Worm (Caenorhabditis elegans): ENCODE measurements around the gene flor-1.

flor-1 gene

DNA sequence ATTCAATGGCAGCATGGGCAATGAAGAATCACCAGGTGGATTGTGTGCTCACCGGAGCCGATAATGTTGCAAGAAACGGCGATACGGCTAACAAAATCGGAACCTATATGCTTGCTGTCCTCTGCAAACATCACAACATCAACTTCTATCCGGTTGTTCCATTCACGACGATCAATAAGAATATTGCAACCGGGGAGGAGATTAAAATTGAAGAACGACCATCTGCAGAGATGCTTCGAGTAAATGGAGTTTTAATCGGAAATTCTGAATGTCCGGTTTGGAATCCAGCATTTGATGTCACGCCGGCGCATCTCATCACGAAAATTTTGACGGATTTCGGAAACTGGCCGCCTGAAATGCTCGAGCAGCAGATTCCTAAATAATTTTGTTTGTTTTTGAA, 35.8 kb downstream of the flor-1 start:
- TF ChIP-seq unc-62 (GFP tag; optimal IDR thresholded peaks at IDR 0.05): no peak

DNA sequence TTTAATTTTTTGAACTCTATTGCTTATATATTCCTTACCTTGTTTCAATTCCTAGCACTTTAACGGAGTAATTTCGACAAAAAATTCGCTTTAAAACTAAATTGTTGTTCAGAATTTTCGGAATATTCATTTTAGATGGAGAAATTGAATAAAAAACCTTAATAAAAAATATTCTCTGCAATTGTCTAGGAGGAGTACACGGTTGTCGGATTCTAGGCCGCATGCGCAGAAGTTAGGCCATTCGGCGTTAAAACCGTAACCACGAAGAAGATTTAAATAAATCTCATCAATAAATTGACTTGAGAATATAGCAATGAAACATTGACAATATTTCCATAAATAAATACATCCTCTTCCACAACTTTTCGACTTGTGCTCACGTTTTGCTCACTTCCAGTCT, 37.1 kb downstream of the flor-1 start, which contains the start of the genes C01G10.10 and C01G10.9:
Gene C01G10.10, minus strand, starts transcription at position 151 of the 400 bp plus-strand sequence.
Gene C01G10.9, plus strand, starts transcription at position 240 of the 400 bp plus-strand sequence.
- TF ChIP-seq unc-62 (GFP tag; optimal IDR thresholded peaks at IDR 0.05): no peak

DNA sequence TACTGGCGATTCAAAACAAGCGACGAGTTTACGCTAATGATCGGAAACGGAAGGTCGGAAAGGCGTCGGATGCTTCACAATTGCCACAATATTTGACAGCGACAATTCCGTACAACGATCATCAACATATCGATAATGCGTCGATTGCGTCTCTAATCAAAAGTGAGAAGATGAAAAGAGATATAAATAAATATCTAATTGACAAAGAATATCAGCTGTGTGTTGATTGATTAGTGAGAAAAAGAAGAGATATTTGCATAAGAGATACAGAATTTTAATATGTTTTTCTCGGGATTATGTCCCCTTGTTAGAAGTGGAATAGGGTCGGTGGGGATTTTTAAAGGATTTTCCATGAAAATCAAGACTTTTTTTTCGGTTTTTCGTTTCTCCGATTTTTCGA, 40.9 kb downstream of the flor-1 start:
- no peak for TF ChIP-seq unc-62 (GFP tag; optimal IDR thresholded peaks at IDR 0.05)

DNA sequence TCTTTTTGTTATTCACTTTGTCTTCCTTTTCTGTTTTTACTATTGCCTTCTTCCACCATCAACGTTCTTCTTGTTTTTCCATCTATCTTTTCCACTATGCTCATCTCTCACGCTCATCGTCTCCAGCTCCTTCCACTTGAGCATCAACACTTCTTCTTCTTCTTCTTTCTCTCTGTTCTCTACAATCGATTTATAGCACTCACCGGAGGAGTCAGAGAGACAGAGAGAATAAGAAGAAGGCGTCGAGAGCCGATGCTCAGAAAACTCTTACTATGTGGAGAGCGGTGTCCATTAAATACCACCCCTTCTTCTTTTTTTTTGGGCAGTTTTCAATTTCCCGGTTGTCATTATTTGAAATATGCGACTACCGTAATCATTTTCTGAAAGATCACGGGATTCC, 44.5 kb downstream of the flor-1 start:
- TF ChIP-seq unc-62 (GFP tag; optimal IDR thresholded peaks at IDR 0.05): no peak

DNA sequence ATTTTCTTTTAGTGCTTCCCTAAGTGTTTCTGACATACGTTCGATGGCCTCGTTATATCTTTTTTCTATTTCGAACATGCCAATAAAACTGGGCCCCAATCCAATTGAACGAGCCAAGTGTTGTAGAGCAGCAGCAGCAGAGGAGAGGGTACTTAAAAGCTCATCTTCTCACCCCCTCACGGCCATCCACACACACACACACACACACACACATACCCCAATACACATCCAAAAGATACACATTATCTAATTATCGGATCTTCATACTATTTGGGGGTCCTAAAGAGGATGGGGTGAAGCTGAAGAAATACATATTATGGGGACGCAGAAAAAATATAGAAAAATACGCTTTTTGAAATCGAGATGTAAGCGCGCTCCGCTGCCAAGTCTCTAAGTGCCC, 46.7 kb downstream of the flor-1 start:
- no peak for TF ChIP-seq unc-62 (GFP tag; optimal IDR thresholded peaks at IDR 0.05)

DNA sequence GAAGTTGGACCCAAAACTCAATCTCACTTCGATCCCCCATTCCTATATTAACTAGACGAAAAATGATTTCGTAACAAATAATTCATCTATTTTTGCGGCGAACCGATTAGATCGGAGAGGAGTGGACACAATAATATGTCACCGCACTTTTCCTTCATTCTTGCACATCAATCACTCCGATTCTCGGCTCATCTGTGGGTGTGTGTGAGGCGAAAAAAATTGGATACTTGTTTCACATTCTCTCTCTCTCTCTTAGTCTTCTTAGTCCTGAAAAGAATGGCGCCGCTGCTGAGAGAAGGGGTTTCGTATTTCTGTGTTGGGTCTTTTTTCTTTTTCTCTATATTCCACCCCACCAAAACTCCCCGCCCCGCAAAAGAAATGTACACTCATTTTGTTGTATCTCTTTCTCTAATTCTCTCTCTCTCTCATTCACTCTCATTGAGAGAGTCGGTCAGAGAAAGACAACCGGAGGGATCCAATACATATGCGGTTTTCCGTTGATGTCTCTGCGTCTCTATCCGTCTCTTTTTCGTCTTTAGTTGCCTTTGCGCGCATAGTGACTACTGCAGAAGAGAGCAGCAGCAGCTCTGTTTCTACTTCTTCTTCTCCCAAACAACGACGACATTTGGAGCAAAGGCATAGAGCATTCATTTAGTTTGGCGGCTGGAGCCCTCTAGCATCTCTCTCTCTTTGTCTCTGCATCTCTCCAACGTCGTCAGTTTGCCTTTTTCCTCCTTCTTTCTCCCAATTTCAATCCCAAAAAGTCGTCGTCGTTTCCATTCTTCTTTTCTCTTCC, 48.2 kb downstream of the flor-1 start, which contains the start of gene unc-76:
Gene unc-76, plus strand, starts transcription at position 746 of the 796 bp plus-strand sequence.
- TF ChIP-seq unc-62 (GFP tag; optimal IDR thresholded peaks at IDR 0.05): no peak

DNA sequence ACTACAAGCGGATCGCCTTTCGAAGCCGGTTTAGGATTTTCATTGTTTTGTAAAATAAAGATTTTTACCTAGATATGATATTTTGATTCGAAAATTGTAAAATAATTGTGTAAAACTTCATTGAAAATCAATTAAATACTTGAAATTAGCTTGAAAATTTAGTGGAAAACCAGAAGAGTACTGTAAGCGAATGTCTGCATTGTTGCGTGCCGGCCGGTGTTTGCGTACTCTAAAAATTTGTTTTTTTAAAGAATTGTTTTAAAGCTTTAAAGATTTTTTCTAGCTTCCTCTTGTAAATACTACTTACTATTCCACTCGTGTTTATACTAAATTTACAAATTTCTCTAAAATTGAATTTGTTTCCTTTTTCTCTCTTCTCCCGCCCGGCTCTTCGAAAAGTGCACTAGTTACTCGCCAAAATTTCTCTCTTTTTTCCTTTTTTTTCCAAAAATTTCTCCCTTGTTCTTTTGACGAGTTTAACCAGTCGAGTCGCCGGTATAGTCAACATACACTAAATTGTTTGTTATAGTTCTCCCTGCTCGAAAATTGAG, 49.9 kb downstream of the flor-1 start:
- no peak for TF ChIP-seq unc-62 (GFP tag; optimal IDR thresholded peaks at IDR 0.05)

DNA sequence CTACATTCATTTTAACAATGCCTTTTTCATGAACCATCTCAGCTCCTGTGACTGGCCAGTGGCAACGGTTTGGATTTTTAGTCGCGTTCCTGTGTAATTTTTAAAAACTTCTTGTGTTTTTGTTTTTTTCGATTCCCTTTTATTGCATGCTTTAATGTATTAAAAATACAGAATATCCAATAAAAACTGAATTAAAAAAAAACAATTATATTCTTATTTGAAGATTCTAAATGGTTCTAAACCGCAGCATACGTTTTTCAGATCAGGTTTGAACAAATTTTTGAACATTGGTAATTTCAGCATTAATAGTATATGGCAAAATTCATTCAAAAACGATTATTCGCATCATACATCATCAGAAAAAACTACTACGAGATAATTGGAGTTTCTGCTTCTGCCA, 51.0 kb downstream of the flor-1 start, which contains the start of gene dnj-3:
Gene dnj-3, plus strand, starts transcription at position 301 of the 400 bp plus-strand sequence.
- TF ChIP-seq unc-62 (GFP tag; optimal IDR thresholded peaks at IDR 0.05): no peak

DNA sequence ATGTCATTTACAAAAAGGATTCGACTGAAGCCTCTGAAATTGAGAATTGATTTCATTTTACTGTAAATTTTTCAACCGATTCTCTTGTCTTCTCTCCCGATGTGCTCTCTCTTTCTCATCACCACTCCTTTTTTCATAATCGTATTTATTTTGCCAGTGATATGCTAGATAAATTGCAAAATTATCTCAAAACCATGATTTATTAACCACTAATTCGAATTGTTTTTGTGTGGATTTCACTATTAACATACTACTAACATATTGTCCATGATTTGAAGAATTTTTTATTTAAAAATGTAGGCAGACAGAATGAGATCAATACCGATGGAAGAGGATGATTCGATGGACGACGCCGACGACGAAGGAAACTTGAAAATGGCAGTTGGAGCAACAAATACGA, 52.3 kb downstream of the flor-1 start, which contains the start of gene C25D7.10:
Gene C25D7.10, plus strand, starts transcription at position 301 of the 400 bp plus-strand sequence.
- no peak for TF ChIP-seq unc-62 (GFP tag; optimal IDR thresholded peaks at IDR 0.05)
